Worm (Caenorhabditis elegans) whole organism, L4/young adult: ENCODE measurements around the gene trx-3.

ENCODE experiments used
- W03F9.2 ChIP-seq: fragments of 150-350 bp; optimal IDR thresholded peaks from 2 replicates; lab custom pipeline; 2014; ENCODE audit warnings: missing biosample characterization, missing genetic modification characterization
- dao-5 ChIP-seq: sonication (generic microtip); optimal IDR thresholded peaks from 2 replicates; lab custom pipeline; 2016; ENCODE audit warnings: missing genotype, missing genetic modification characterization, moderate library complexity, missing compliant biosample characterization
- him-1 ChIP-seq: sonication (generic microtip); optimal IDR thresholded peaks from 2 replicates; lab custom pipeline; 2016; ENCODE audit warnings: missing genotype, missing genetic modification reagents, missing genetic modification characterization, missing compliant biosample characterization

DNA sequence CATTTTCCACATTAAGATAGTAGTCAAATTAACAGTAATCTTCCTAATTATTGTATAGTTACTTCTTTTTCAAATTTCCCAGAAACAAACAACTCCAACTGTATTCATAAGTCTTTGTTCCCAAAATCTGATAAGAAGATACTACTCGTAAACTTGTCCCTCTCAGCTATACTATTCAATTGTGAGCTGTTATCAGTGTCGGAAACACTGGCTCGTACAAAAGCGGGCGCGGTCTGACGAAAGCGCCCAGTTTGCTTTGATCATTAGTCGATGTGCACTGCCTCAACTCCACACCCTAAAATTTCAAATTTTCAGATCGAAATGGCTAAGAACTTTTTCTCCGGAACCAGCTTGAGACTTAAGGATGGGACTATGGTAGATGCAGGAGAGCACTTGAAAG, at the start of gene trx-3:
- TF ChIP-seq W03F9.2 (tag; lab: Kevin White, UChicago) (no peak), him-1 (tag; lab: Kevin White, UChicago) (no peak), dao-5 (tag; lab: Kevin White, UChicago) (no peak)
